Fruit fly (Drosophila melanogaster) whole organism, pupa: ENCODE data around the gene Oatp33Ea.

Source experiments
- CG10348 ChIP-seq: fragments of 200-800 bp; sonication (Bioruptor generic); IDR thresholded peaks from 2 replicates; pipeline ENCODE4 v1.3.6; 2022; ENCODE audit warnings: missing biosample characterization, missing genetic modification characterization
- CG14655 ChIP-seq: fragments of 200-800 bp; sonication (Bioruptor generic); optimal IDR thresholded peaks from 3 replicates; lab custom pipeline; 2017; ENCODE audit warnings: mild to moderate bottlenecking, missing biosample characterization, missing genetic modification reagents, missing genetic modification characterization
- CG15710 ChIP-seq: fragments of 200-800 bp; sonication (Bioruptor generic); optimal IDR thresholded peaks from 2 replicates; lab custom pipeline; 2018; ENCODE audit warnings: missing biosample characterization, mild to moderate bottlenecking, missing genetic modification characterization, moderate library complexity
- CG32121 ChIP-seq: fragments of 200-800 bp; sonication (Bioruptor generic); IDR thresholded peaks from 2 replicates; pipeline ENCODE4 v1.3.6; 2022; ENCODE audit warnings: missing biosample characterization, missing genetic modification characterization
- CG8159 ChIP-seq: fragments of 200-800 bp; sonication (Bioruptor generic); optimal IDR thresholded peaks from 3 replicates; lab custom pipeline; 2018; ENCODE audit warnings: missing biosample characterization, mild to moderate bottlenecking, missing genetic modification characterization, moderate library complexity
- CG8301 ChIP-seq: fragments of 200-800 bp; sonication (Bioruptor generic); optimal IDR thresholded peaks from 2 replicates; lab custom pipeline; 2018; ENCODE audit warnings: missing biosample characterization, mild to moderate bottlenecking, missing genetic modification characterization
- EcR ChIP-seq: fragments of 200-800 bp; sonication (Bioruptor generic); optimal IDR thresholded peaks from 3 replicates; lab custom pipeline; 2019; ENCODE audit warnings: missing biosample characterization, missing genetic modification characterization, mild to moderate bottlenecking, moderate library complexity, missing genetic modification reagents
- Ets98B ChIP-seq: fragments of 200-800 bp; sonication (Bioruptor generic); IDR thresholded peaks from 2 replicates; pipeline ENCODE4 v1.3.6; 2022; ENCODE audit warnings: missing biosample characterization, missing genetic modification characterization
- Pif1B ChIP-seq: fragments of 200-800 bp; sonication (Bioruptor generic); optimal IDR thresholded peaks from 3 replicates; lab custom pipeline; 2016; ENCODE audit warnings: missing biosample characterization, missing genetic modification characterization
- Snoo ChIP-seq: fragments of 200-800 bp; sonication (Bioruptor generic); optimal IDR thresholded peaks from 3 replicates; lab custom pipeline; 2017; ENCODE audit warnings: missing biosample characterization, mild to moderate bottlenecking, missing genetic modification characterization, inconsistent platforms

DNA sequence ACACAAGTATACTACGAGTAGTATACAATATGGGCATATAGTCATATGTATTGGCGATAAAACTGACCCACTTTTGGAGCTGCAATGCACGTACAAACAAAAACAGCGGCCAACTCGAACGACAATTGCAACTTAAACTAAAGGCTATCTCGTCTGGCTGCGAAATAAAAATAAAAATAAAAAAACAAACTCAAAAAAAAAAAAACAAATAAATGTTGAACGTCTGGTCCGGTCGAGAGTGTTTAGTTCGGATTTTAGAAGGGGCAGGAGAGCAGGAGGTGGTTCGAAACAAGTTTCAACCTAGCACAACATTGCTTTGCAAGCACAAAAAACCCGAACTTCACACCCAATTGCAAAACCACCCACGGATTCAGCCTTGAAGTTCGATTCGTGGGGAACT lies 26.2 kb upstream of the Oatp33Ea start:
- TF ChIP-seq Snoo (tag; lab: Kevin White, UChicago) (no peak), CG32121 (GFP tag; lab: Robert Waterston, UW) (peak; percentile 47), CG8301 (tag; lab: Kevin White, UChicago) (no peak), CG14655 (GFP tag; lab: Kevin White, UChicago) (no peak), CG10348 (GFP tag; lab: Robert Waterston, UW) (no peak), Ets98B (GFP tag; lab: Robert Waterston, UW) (peak; percentile 56; the same call in 1 of the 2 replicates), Pif1B (GFP tag; lab: Kevin White, UChicago) (no peak), CG8159 (tag; lab: Kevin White, UChicago) (no peak), EcR (GFP tag; lab: Kevin White, UChicago) (no peak), CG15710 (no peak)
